Worm (Caenorhabditis elegans): ENCODE results near the gene ZK616.1.

- TF ChIP-seq sox-4 (tag; optimal IDR thresholded peaks at IDR 0.05) = no peak
- no peak for TF ChIP-seq unc-62 (GFP tag; optimal IDR thresholded peaks at IDR 0.05)
- TF ChIP-seq nhr-12 (tag; optimal IDR thresholded peaks at IDR 0.05) = no peak
- TF ChIP-seq ama-1 (optimal IDR thresholded peaks at IDR 0.05) = no peak
- TF ChIP-seq nhr-11 (tag; optimal IDR thresholded peaks at IDR 0.05) = no peak
- no peak for TF ChIP-seq nhr-71 (tag; optimal IDR thresholded peaks at IDR 0.05)
- no peak for TF ChIP-seq nhr-76 (tag; optimal IDR thresholded peaks at IDR 0.05)
- TF ChIP-seq ztf-4 (tag; optimal IDR thresholded peaks at IDR 0.05) = no peak
- no peak for TF ChIP-seq unc-98 (GFP tag; IDR thresholded peaks at IDR 0.05)
These were observed 4.6 kb downstream of the ZK616.1 start, which contains the start of gene ZK616.61 for ce11 chrIV:5405345-5405744.

All from whole organism, L1 larva.